Fruit fly (Drosophila melanogaster) whole organism, embryonic: ENCODE results near the gene CG14014.
A peak's percentile ranks its signal among the peaks of the same experiment; 100 is the strongest.

ENCODE experiments used
- Abd-B ChIP-seq: fragments of 200-800 bp; sonication (Bioruptor generic); optimal IDR thresholded peaks from 2 replicates; lab custom pipeline; 2018; ENCODE audit warnings: missing biosample characterization, mild to moderate bottlenecking, missing genetic modification characterization, moderate library complexity
- Atf6 ChIP-seq: fragments of 200-800 bp; sonication (Bioruptor generic); IDR thresholded peaks from 2 replicates; pipeline ENCODE4 v1.3.6; 2022; ENCODE audit warnings: missing biosample characterization, missing genetic modification characterization
- CG1024 ChIP-seq: fragments of 200-800 bp; sonication (Bioruptor generic); IDR thresholded peaks from 2 replicates; pipeline ENCODE4 v1.3.6; 2022; ENCODE audit warnings: missing biosample characterization, missing genetic modification characterization
- CG10543 ChIP-seq: fragments of 200-800 bp; sonication (Bioruptor generic); optimal IDR thresholded peaks from 3 replicates; lab custom pipeline; 2017; ENCODE audit warnings: missing biosample characterization, mild to moderate bottlenecking, missing genetic modification characterization, moderate library complexity
- CG11560 ChIP-seq: fragments of 200-800 bp; sonication (Bioruptor generic); IDR thresholded peaks from 3 replicates; pipeline ENCODE4 v1.3.6; 2022; ENCODE audit warnings: missing biosample characterization, missing genetic modification characterization
- CG13123 ChIP-seq: fragments of 200-800 bp; sonication (Bioruptor generic); optimal IDR thresholded peaks from 2 replicates; lab custom pipeline; 2016; ENCODE audit warnings: missing biosample characterization, missing genetic modification characterization
- CG13424 ChIP-seq: fragments of 200-800 bp; sonication (Bioruptor generic); optimal IDR thresholded peaks from 2 replicates; lab custom pipeline; 2019; ENCODE audit warnings: missing biosample characterization, mild to moderate bottlenecking, missing genetic modification characterization, moderate library complexity
- CG15696 ChIP-seq: fragments of 200-800 bp; sonication (Bioruptor generic); optimal IDR thresholded peaks from 2 replicates; lab custom pipeline; 2019; ENCODE audit warnings: missing biosample characterization, mild to moderate bottlenecking, missing genetic modification characterization, moderate library complexity
- CG1602 ChIP-seq: fragments of 200-800 bp; sonication (Bioruptor generic); optimal IDR thresholded peaks from 3 replicates; lab custom pipeline; 2016; ENCODE audit warnings: missing biosample characterization, missing genetic modification characterization
- CG18262 ChIP-seq: fragments of 200-800 bp; optimal IDR thresholded peaks from 3 replicates; lab custom pipeline; 2019; ENCODE audit warnings: missing biosample characterization, mild to moderate bottlenecking, missing genetic modification characterization, moderate library complexity
- CG18599 ChIP-seq: fragments of 200-800 bp; sonication (Bioruptor generic); optimal IDR thresholded peaks from 3 replicates; lab custom pipeline; 2017; ENCODE audit warnings: missing biosample characterization, missing genetic modification characterization, mild to moderate bottlenecking, moderate library complexity, missing genetic modification reagents
- CG2116 ChIP-seq: fragments of 200-800 bp; sonication (Bioruptor generic); optimal IDR thresholded peaks from 3 replicates; lab custom pipeline; 2018; ENCODE audit warnings: missing biosample characterization, mild to moderate bottlenecking, missing genetic modification characterization
- CG2889 ChIP-seq: fragments of 200-800 bp; sonication (Bioruptor generic); IDR thresholded peaks from 3 replicates; pipeline ENCODE4 v1.3.6; 2022; ENCODE audit warnings: missing biosample characterization, missing genetic modification characterization
- CG3281 ChIP-seq: fragments of 200-800 bp; sonication (Bioruptor generic); optimal IDR thresholded peaks from 3 replicates; lab custom pipeline; 2017; ENCODE audit warnings: missing biosample characterization, mild to moderate bottlenecking, missing genetic modification characterization
- CG3407 ChIP-seq: fragments of 200-800 bp; sonication (Bioruptor generic); optimal IDR thresholded peaks from 2 replicates; lab custom pipeline; 2018; ENCODE audit warnings: missing biosample characterization, mild to moderate bottlenecking, missing genetic modification characterization
- CG34224 ChIP-seq: fragments of 200-800 bp; sonication (Bioruptor generic); IDR thresholded peaks from 3 replicates; pipeline ENCODE4 v1.3.6; 2022; ENCODE audit warnings: missing biosample characterization, missing genetic modification characterization; ENCODE audit not compliant: partially characterized antibody
- CG3847 ChIP-seq: fragments of 200-800 bp; sonication (Bioruptor generic); IDR thresholded peaks from 2 replicates; pipeline ENCODE4 v1.3.6; 2022; ENCODE audit warnings: missing biosample characterization, missing genetic modification characterization
- CG4282 ChIP-seq: fragments of 200-800 bp; sonication (Bioruptor generic); optimal IDR thresholded peaks from 2 replicates; lab custom pipeline; 2016; ENCODE audit warnings: missing biosample characterization, missing genetic modification characterization
- CG4617 ChIP-seq: fragments of 200-800 bp; sonication (Bioruptor generic); optimal IDR thresholded peaks from 3 replicates; lab custom pipeline; 2016; ENCODE audit warnings: missing biosample characterization, missing genetic modification characterization, borderline replicate concordance
- CG6689 ChIP-seq: fragments of 200-800 bp; sonication (Bioruptor generic); IDR thresholded peaks from 2 replicates; pipeline ENCODE4 v1.3.6; 2022; ENCODE audit warnings: missing biosample characterization, missing genetic modification characterization
- CG9215 ChIP-seq: fragments of 200-800 bp; sonication (Bioruptor generic); IDR thresholded peaks from 2 replicates; pipeline ENCODE4 v1.3.6; 2022; ENCODE audit warnings: missing biosample characterization, missing genetic modification characterization
- CG9437 ChIP-seq: fragments of 200-800 bp; sonication (Bioruptor generic); optimal IDR thresholded peaks from 2 replicates; lab custom pipeline; 2018; ENCODE audit warnings: missing biosample characterization, mild to moderate bottlenecking, missing genetic modification characterization
- Fer3 ChIP-seq: fragments of 200-800 bp; sonication (Bioruptor generic); optimal IDR thresholded peaks from 2 replicates; lab custom pipeline; 2018; ENCODE audit warnings: missing biosample characterization, mild to moderate bottlenecking, missing genetic modification characterization, moderate library complexity
- Gsc ChIP-seq: fragments of 200-800 bp; sonication (Bioruptor generic); IDR thresholded peaks from 2 replicates; pipeline ENCODE4 v1.3.6; 2022; ENCODE audit warnings: missing biosample characterization, missing genetic modification characterization
- H2.0 ChIP-seq: fragments of 200-800 bp; sonication (Bioruptor generic); IDR thresholded peaks from 2 replicates; pipeline ENCODE4 v1.3.6; 2022; ENCODE audit warnings: missing biosample characterization, missing genetic modification characterization
- HLH3B ChIP-seq: fragments of 200-800 bp; sonication (Bioruptor generic); IDR thresholded peaks from 2 replicates; pipeline ENCODE4 v1.3.6; 2022; ENCODE audit warnings: missing biosample characterization, missing genetic modification characterization
- HmgD ChIP-seq: fragments of 200-800 bp; sonication (Bioruptor generic); optimal IDR thresholded peaks from 3 replicates; lab custom pipeline; 2016; ENCODE audit warnings: missing biosample characterization, missing genetic modification characterization
- Jarid2 ChIP-seq: fragments of 200-800 bp; sonication (Bioruptor generic); optimal IDR thresholded peaks from 3 replicates; lab custom pipeline; 2017; ENCODE audit warnings: mild to moderate bottlenecking, missing biosample characterization, missing genetic modification reagents, missing genetic modification characterization
- Lpt ChIP-seq: fragments of >200 bp; optimal IDR thresholded peaks from 2 replicates; lab custom pipeline; 2018; ENCODE audit warnings: missing biosample characterization, missing genetic modification characterization
- Mrtf ChIP-seq: fragments of 200-800 bp; sonication (Bioruptor generic); IDR thresholded peaks from 3 replicates; pipeline ENCODE4 v1.3.6; 2022; ENCODE audit warnings: missing biosample characterization, missing genetic modification characterization
- Pdp1 ChIP-seq, 2 experiments: fragments of 200-800 bp; sonication (Bioruptor generic); optimal IDR thresholded peaks; 3 replicates each; lab custom pipeline; 2016; ENCODE audit warnings: missing biosample characterization in 2 of 2, missing genetic modification characterization in 2 of 2, mild to moderate bottlenecking in 1 of 2, moderate library complexity in 1 of 2
- Ravus ChIP-seq: fragments of 200-800 bp; sonication (Bioruptor generic); IDR thresholded peaks from 2 replicates; pipeline ENCODE4 v1.3.6; 2022; ENCODE audit warnings: missing biosample characterization, missing genetic modification characterization
- al ChIP-seq: fragments of 200-800 bp; sonication (Bioruptor generic); IDR thresholded peaks from 2 replicates; pipeline ENCODE4 v1.3.6; 2022; ENCODE audit warnings: missing biosample characterization, missing genetic modification characterization
- az2 ChIP-seq: fragments of 200-800 bp; sonication (Bioruptor generic); optimal IDR thresholded peaks from 3 replicates; lab custom pipeline; 2016; ENCODE audit warnings: missing biosample characterization, missing genetic modification characterization
- cwo ChIP-seq: fragments of 200-800 bp; sonication (Bioruptor generic); optimal IDR thresholded peaks from 3 replicates; lab custom pipeline; 2017; ENCODE audit warnings: missing biosample characterization, missing genetic modification characterization, mild to moderate bottlenecking, moderate library complexity, missing genetic modification reagents
- dm ChIP-seq: fragments of 200-800 bp; sonication (Bioruptor generic); optimal IDR thresholded peaks from 3 replicates; lab custom pipeline; 2016; ENCODE audit warnings: missing biosample characterization, missing genetic modification characterization
- dpn ChIP-seq, 2 experiments: fragments of 200-800 bp; sonication (Bioruptor generic); optimal IDR thresholded peaks; 3 replicates each; lab custom pipeline; 2016; ENCODE audit warnings: missing biosample characterization in 2 of 2, missing genetic modification characterization in 2 of 2
- fd102C ChIP-seq: fragments of 200-800 bp; sonication (Bioruptor generic); optimal IDR thresholded peaks from 2 replicates; lab custom pipeline; 2018; ENCODE audit warnings: missing biosample characterization, mild to moderate bottlenecking, missing genetic modification characterization, moderate library complexity
- fru ChIP-seq: fragments of >200 bp; optimal IDR thresholded peaks from 2 replicates; lab custom pipeline; 2017
- hb ChIP-seq: fragments of 200-800 bp; sonication (Bioruptor generic); IDR thresholded peaks from 3 replicates; pipeline ENCODE4 v1.3.6; 2022; ENCODE audit warnings: missing biosample characterization, missing genetic modification characterization; ENCODE audit not compliant: partially characterized antibody
- knrl ChIP-seq: fragments of 200-800 bp; sonication (Bioruptor generic); IDR thresholded peaks from 3 replicates; pipeline ENCODE4 v1.3.6; 2022; ENCODE audit warnings: missing biosample characterization, missing genetic modification characterization; ENCODE audit not compliant: partially characterized antibody
- pho ChIP-seq: fragments of 200-800 bp; sonication (Bioruptor generic); optimal IDR thresholded peaks from 2 replicates; lab custom pipeline; 2016; ENCODE audit warnings: missing biosample characterization, missing genetic modification characterization
- pros ChIP-seq: fragments of 200-800 bp; sonication (Bioruptor generic); optimal IDR thresholded peaks from 3 replicates; lab custom pipeline; 2019; ENCODE audit warnings: missing biosample characterization, mild to moderate bottlenecking, missing genetic modification characterization, moderate library complexity
- ranshi ChIP-seq: fragments of 200-800 bp; sonication (Bioruptor generic); IDR thresholded peaks from 2 replicates; pipeline ENCODE4 v1.3.6; 2022; ENCODE audit warnings: missing biosample characterization, missing genetic modification characterization
- sr ChIP-seq: fragments of 200-800 bp; sonication (Bioruptor generic); IDR thresholded peaks from 3 replicates; pipeline ENCODE4 v1.3.6; 2022; ENCODE audit warnings: missing biosample characterization, missing genetic modification characterization
- sug ChIP-seq: fragments of 200-800 bp; optimal IDR thresholded peaks from 2 replicates; lab custom pipeline; 2019; ENCODE audit warnings: missing biosample characterization, mild to moderate bottlenecking, missing genetic modification characterization, moderate library complexity
- z ChIP-seq: fragments of 200-800 bp; sonication (Bioruptor generic); IDR thresholded peaks from 3 replicates; pipeline ENCODE4 v1.3.6; 2022; ENCODE audit warnings: missing biosample characterization, missing genetic modification characterization
- zfh1 ChIP-seq: fragments of 200-800 bp; sonication (Bioruptor generic); IDR thresholded peaks from 3 replicates; pipeline ENCODE4 v1.3.6; 2022; ENCODE audit warnings: missing biosample characterization, missing genetic modification characterization
- zfh2 ChIP-seq: fragments of 200-800 bp; sonication (Bioruptor generic); optimal IDR thresholded peaks from 2 replicates; lab custom pipeline; 2016; ENCODE audit warnings: missing biosample characterization, missing genetic modification characterization

Gene CG14014

dm6 chr2L:5525723-5526122, 24.9 kb downstream of the CG14014 start, which contains the start of gene Cap-D3 (continued):
- TF ChIP-seq CG9437 (no peak), HmgD (no peak), H2.0 (GFP tag; lab: Robert Waterston, UW) (no peak)

DNA sequence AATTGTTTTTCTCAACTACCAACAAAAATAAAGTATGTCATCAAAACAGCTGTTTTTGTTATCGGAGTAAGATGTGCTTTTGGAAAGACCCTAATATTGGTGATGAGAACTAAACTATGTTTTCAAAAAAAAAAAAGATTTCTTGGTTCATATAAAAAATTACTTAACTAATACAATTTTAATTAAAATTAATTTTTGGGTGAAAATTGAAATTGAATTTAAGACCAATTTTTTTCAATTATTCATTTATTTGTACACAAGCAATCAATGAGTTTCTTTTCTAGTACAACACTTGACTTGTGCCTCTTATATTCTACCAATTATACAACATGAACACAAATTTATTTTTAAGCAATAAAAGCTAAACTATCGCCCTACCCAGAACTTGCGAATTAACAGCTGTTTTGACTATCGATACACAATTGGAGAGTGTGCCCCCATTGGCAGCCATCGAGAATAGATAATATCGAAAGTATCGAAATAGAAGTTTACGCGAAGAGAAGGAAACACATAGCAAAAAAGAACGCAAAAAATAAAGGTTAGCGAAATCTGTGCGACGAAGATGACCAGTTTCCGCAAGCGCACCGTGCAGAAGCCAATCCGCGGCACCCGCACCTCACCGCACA, 26.7 kb downstream of the CG14014 start, which contains the start of the genes Vps52 and Elp4:
TSS of gene Vps52 (minus strand) at position 51 of the 626 bp plus-strand sequence.
TSS of gene Elp4 (plus strand) at position 292 of the 626 bp plus-strand sequence.
- peak; percentile 63 for TF ChIP-seq CG10543 (GFP tag; lab: Kevin White, UChicago)
- TF ChIP-seq dpn (GFP tag; optimal IDR thresholded peaks at IDR 0.05; lab: Kevin White, UChicago), result peak; percentile 65 to 74
- TF ChIP-seq Mrtf (GFP tag; lab: Robert Waterston, UW), result no peak; the same call in 2 of the 3 replicates
- peak; percentile 40 for TF ChIP-seq cwo (GFP tag; lab: Kevin White, UChicago)
- peak; percentile 57; the same call in 1 of the 2 replicates for TF ChIP-seq ranshi
- TF ChIP-seq CG13424 (tag; lab: Kevin White, UChicago), result peak; percentile 83
- no peak for TF ChIP-seq fd102C (GFP tag; lab: Kevin White, UChicago)
- TF ChIP-seq Pdp1 (GFP tag; optimal IDR thresholded peaks at IDR 0.05; lab: Kevin White, UChicago), result peak; percentile 52 to 68
- TF ChIP-seq CG2889 (GFP tag; lab: Robert Waterston, UW), result peak; percentile 47; the same call in 1 of the 3 replicates
- no peak for TF ChIP-seq CG4282 (GFP tag; lab: Kevin White, UChicago)
- TF ChIP-seq dm (GFP tag; lab: Kevin White, UChicago), result peak; percentile 43
- TF ChIP-seq sug (tag; lab: Kevin White, UChicago), result peak; percentile 85
- TF ChIP-seq Gsc, result no peak
- TF ChIP-seq CG1024, result peak; percentile 41; the same call in 1 of the 2 replicates
- TF ChIP-seq sr, result no peak
- peak; percentile 64 for TF ChIP-seq zfh1 (GFP tag; lab: Robert Waterston, UW)
- TF ChIP-seq CG1602 (GFP tag; lab: Kevin White, UChicago), result peak; percentile 78
- TF ChIP-seq CG6689 (GFP tag; lab: Robert Waterston, UW), result peak; percentile 81
- TF ChIP-seq Fer3 (tag; lab: Kevin White, UChicago), result peak; percentile 82
- peak; percentile 29; the same call in 1 of the 2 replicates for TF ChIP-seq HLH3B (GFP tag; lab: Robert Waterston, UW)
- TF ChIP-seq CG4617 (GFP tag; lab: Kevin White, UChicago), result peak; percentile 24
- peak; percentile 73 for TF ChIP-seq CG3847 (GFP tag; lab: Robert Waterston, UW)
- TF ChIP-seq Abd-B (GFP tag; lab: Kevin White, UChicago), result peak; percentile 80
- TF ChIP-seq CG13123 (GFP tag; lab: Kevin White, UChicago), result peak; percentile 53
- TF ChIP-seq pho (GFP tag; lab: Kevin White, UChicago), result peak; percentile 75
- TF ChIP-seq Atf6 (GFP tag; lab: Robert Waterston, UW), result peak; percentile 75
- TF ChIP-seq CG9215, result peak; percentile 72
- peak; percentile 86 for TF ChIP-seq CG2116 (GFP tag; lab: Kevin White, UChicago)
- peak; percentile 83 for TF ChIP-seq hb (GFP tag; lab: Robert Waterston, UW)
- peak; percentile 78 for TF ChIP-seq CG3281
- TF ChIP-seq Ravus (GFP tag; lab: Robert Waterston, UW), result no peak; the same call in 1 of the 2 replicates
- TF ChIP-seq CG3407 (GFP tag; lab: Kevin White, UChicago), result no peak
- no peak for TF ChIP-seq fru (lab: Kevin White, UChicago)
- TF ChIP-seq z (GFP tag; lab: Robert Waterston, UW), result no peak
- peak; percentile 64 for TF ChIP-seq zfh2 (GFP tag; lab: Kevin White, UChicago)
- no peak for TF ChIP-seq pros (GFP tag; lab: Kevin White, UChicago)
- peak; percentile 53 for TF ChIP-seq al
- TF ChIP-seq CG18262, result peak; percentile 81
- TF ChIP-seq az2, result peak; percentile 77
- TF ChIP-seq CG18599 (GFP tag; lab: Kevin White, UChicago), result no peak
- peak; percentile 72 for TF ChIP-seq knrl (GFP tag; lab: Robert Waterston, UW)
- TF ChIP-seq Lpt (GFP tag; lab: Kevin White, UChicago), result no peak
- TF ChIP-seq CG34224 (GFP tag; lab: Robert Waterston, UW), result peak; percentile 68
- no peak for TF ChIP-seq Jarid2 (GFP tag; lab: Kevin White, UChicago)
- TF ChIP-seq CG15696 (tag; lab: Kevin White, UChicago), result peak; percentile 70
- TF ChIP-seq CG11560 (tag; lab: Robert Waterston, UW), result 0 out of 3 replicates have a peak, but pooled peaks have one; percentile 30
